Worm (Caenorhabditis elegans) whole organism, L4/young adult: ENCODE results near the gene sup-18.

ENCODE experiments used
- dao-5 ChIP-seq: sonication (generic microtip); optimal IDR thresholded peaks from 2 replicates; lab custom pipeline; 2016; ENCODE audit warnings: missing genotype, missing genetic modification characterization, moderate library complexity, missing compliant biosample characterization
- him-1 ChIP-seq: sonication (generic microtip); optimal IDR thresholded peaks from 2 replicates; lab custom pipeline; 2016; ENCODE audit warnings: missing genotype, missing genetic modification reagents, missing genetic modification characterization, missing compliant biosample characterization

DNA sequence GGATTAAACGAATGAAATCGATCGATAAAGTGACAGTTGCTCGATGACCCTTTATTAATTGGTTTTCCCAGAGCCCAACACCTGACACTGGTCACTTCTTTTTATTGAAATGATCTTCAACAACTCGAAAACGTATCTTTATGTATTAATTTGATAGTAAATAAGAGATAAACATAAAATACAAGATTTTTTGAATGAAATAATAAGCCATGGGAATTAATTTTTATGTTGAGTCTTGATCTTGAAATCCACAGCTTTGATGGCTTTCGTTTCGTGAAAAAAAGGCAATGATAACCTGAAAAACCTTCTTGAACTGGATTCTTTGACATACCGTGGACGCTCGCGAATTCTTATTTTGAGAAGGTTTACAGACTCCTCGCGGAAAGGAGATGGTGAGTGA lies 28.8 kb upstream of the sup-18 start, which contains the start of gene pcp-5:
- TF ChIP-seq him-1 (tag; lab: Kevin White, UChicago) (no peak), dao-5 (tag; lab: Kevin White, UChicago) (no peak)
